Fruit fly (Drosophila melanogaster): ENCODE data around the gene CG9592.

CG9592 gene

dm6 chr3L:14531802-14532201 is 14.2 kb downstream of the CG9592 start (continued):
- no peak for TF ChIP-seq slp2 (GFP tag; optimal IDR thresholded peaks at IDR 0.05)
- peak; percentile 27 for TF ChIP-seq CG6254 (GFP tag; optimal IDR thresholded peaks at IDR 0.05)
- TF ChIP-seq Med (GFP tag) = no peak
- TF ChIP-seq bsh (GFP tag; optimal IDR thresholded peaks at IDR 0.05) = peak in 1 of 2 experiments; percentile 39
- TF ChIP-seq CG9932 (GFP tag; IDR thresholded peaks at IDR 0.05) = no peak
- no peak for TF ChIP-seq CG4617 (GFP tag; optimal IDR thresholded peaks at IDR 0.05; ENCODE audit: borderline replicate concordance)
- peak; percentile 5 for TF ChIP-seq Sox100B (GFP tag; optimal IDR thresholded peaks at IDR 0.05)
- no peak for TF ChIP-seq Side (GFP tag; optimal IDR thresholded peaks at IDR 0.05)
- TF ChIP-seq CG5180 (GFP tag; optimal IDR thresholded peaks at IDR 0.05) = no peak
- no peak for TF ChIP-seq CG12104 (GFP tag; optimal IDR thresholded peaks at IDR 0.05)
- TF ChIP-seq Hmr (GFP tag; optimal IDR thresholded peaks at IDR 0.05) = no peak
- peak; percentile 19 for TF ChIP-seq CG14710 (tag; optimal IDR thresholded peaks at IDR 0.05)
- no peak for TF ChIP-seq Fer1 (GFP tag; optimal IDR thresholded peaks at IDR 0.05)
- no peak for TF ChIP-seq prd (optimal IDR thresholded peaks at IDR 0.05)
- TF ChIP-seq prd (GFP tag; IDR thresholded peaks at IDR 0.05) = no peak
- TF ChIP-seq cwo (GFP tag; optimal IDR thresholded peaks at IDR 0.05) = no peak
- TF ChIP-seq CG14965 (GFP tag; optimal IDR thresholded peaks at IDR 0.05; ENCODE audit: borderline replicate concordance) = no peak
- peak; percentile 62 for TF ChIP-seq CG11504 (tag; optimal IDR thresholded peaks at IDR 0.05)
- peak; percentile 22 for TF ChIP-seq az2 (GFP tag; optimal IDR thresholded peaks at IDR 0.05)
- peak; percentile 7 for TF ChIP-seq CG1602 (GFP tag; optimal IDR thresholded peaks at IDR 0.05)
- no peak for TF ChIP-seq CG11560 (tag; IDR thresholded peaks at IDR 0.05)
- TF ChIP-seq CG2199 (GFP tag; IDR thresholded peaks at IDR 0.05) = no peak
- TF ChIP-seq CG12942 (GFP tag; optimal IDR thresholded peaks at IDR 0.05) = no peak
- no peak for TF ChIP-seq Eip74EF (GFP tag; optimal IDR thresholded peaks at IDR 0.05)
- TF ChIP-seq CG7963 (GFP tag; IDR thresholded peaks at IDR 0.05; ENCODE audit: partially characterized antibody) = no peak
- no peak for TF ChIP-seq NK7.1 (GFP tag; optimal IDR thresholded peaks at IDR 0.05)
- TF ChIP-seq CG5245 (GFP tag; optimal IDR thresholded peaks at IDR 0.05) = peak; percentile 31
- TF ChIP-seq CG32767 (GFP tag; IDR thresholded peaks at IDR 0.05) = no peak
- no peak for TF ChIP-seq Dll (GFP tag; IDR thresholded peaks at IDR 0.05; ENCODE audit: partially characterized antibody)
- peak; percentile 32 for TF ChIP-seq Oli (tag; optimal IDR thresholded peaks at IDR 0.05)
- no peak for TF ChIP-seq Hand (GFP tag; optimal IDR thresholded peaks at IDR 0.05)
- no peak for TF ChIP-seq zen2 (GFP tag; IDR thresholded peaks at IDR 0.05; ENCODE audit: partially characterized antibody)
- TF ChIP-seq CG15514 (GFP tag; optimal IDR thresholded peaks at IDR 0.05) = no peak
- TF ChIP-seq CG16779 (GFP tag; IDR thresholded peaks at IDR 0.05) = no peak
- no peak for TF ChIP-seq shn (GFP tag; optimal IDR thresholded peaks at IDR 0.05)
- no peak for TF ChIP-seq CG17186 (GFP tag; optimal IDR thresholded peaks at IDR 0.05)
- no peak for TF ChIP-seq ase (GFP tag; IDR thresholded peaks at IDR 0.05)
- TF ChIP-seq CG18619 (GFP tag; optimal IDR thresholded peaks at IDR 0.05) = no peak
- TF ChIP-seq zfh1 (GFP tag; IDR thresholded peaks at IDR 0.05) = no peak
- TF ChIP-seq Dbx (GFP tag; IDR thresholded peaks at IDR 0.05) = 0 out of 3 replicates have a peak, but pooled peaks have one; percentile 9
- peak; percentile 26 for TF ChIP-seq CG2712 (tag; optimal IDR thresholded peaks at IDR 0.05)
- TF ChIP-seq gem (tag; optimal IDR thresholded peaks at IDR 0.05) = peak; percentile 59
- no peak for TF ChIP-seq CG14441 (GFP tag; IDR thresholded peaks at IDR 0.05)
- TF ChIP-seq CoRest (tag; optimal IDR thresholded peaks at IDR 0.05) = peak; percentile 30
- no peak for TF ChIP-seq dati (GFP tag; IDR thresholded peaks at IDR 0.05)
- TF ChIP-seq odd (GFP tag; optimal IDR thresholded peaks at IDR 0.05) = no peak
- TF ChIP-seq CG12071 (GFP tag; optimal IDR thresholded peaks at IDR 0.05) = no peak
- no peak for TF ChIP-seq ttk (GFP tag; IDR thresholded peaks at IDR 0.05)
- TF ChIP-seq CG30020 (tag; optimal IDR thresholded peaks at IDR 0.05) = no peak
- TF ChIP-seq CG31441 (GFP tag; IDR thresholded peaks at IDR 0.05) = 0 out of 2 replicates have a peak, but pooled peaks have one; percentile 36
- TF ChIP-seq Mad (GFP tag; optimal IDR thresholded peaks at IDR 0.05) = no peak

All from whole organism, embryonic.